Fruit fly (Drosophila melanogaster) whole organism: Measurements from ENCODE around the gene Gdi.

ENCODE experiments used
- CG8478 ChIP-seq: fragments of >200 bp; optimal IDR thresholded peaks from 2 replicates; lab custom pipeline; 2018; ENCODE audit warnings: inconsistent platforms
- Dll ChIP-seq: fragments of >200 bp; optimal IDR thresholded peaks from 2 replicates; lab custom pipeline; 2017
- EcR ChIP-seq, 2 experiments: fragments of >200 bp; optimal IDR thresholded peaks; 2 replicates each; lab custom pipeline; 2017; ENCODE audit warnings: missing biosample characterization in 2 of 2, missing genetic modification characterization in 2 of 2, missing genetic modification reagents in 2 of 2
- pan ChIP-seq: fragments of >200 bp; optimal IDR thresholded peaks from 2 replicates; lab custom pipeline; 2017
- psq ChIP-seq: fragments of >200 bp; optimal IDR thresholded peaks from 2 replicates; lab custom pipeline; 2017
- usp ChIP-seq: fragments of >200 bp; optimal IDR thresholded peaks from 2 replicates; lab custom pipeline; 2017; ENCODE audit warnings: missing biosample characterization, missing genetic modification characterization, mixed read lengths

Gene Gdi

dm6 chr2L:9512401-9513198, 17.9 kb upstream of the Gdi start:
- TF ChIP-seq usp (GFP tag; lab: Kevin White, UChicago) (no peak), CG8478 (lab: Kevin White, UChicago) (no peak), Dll (lab: Kevin White, UChicago) (no peak), pan (lab: Kevin White, UChicago) (no peak), psq (lab: Kevin White, UChicago) (no peak), EcR (GFP tag; optimal IDR thresholded peaks at IDR 0.05; lab: Kevin White, UChicago) (no peak)

DNA sequence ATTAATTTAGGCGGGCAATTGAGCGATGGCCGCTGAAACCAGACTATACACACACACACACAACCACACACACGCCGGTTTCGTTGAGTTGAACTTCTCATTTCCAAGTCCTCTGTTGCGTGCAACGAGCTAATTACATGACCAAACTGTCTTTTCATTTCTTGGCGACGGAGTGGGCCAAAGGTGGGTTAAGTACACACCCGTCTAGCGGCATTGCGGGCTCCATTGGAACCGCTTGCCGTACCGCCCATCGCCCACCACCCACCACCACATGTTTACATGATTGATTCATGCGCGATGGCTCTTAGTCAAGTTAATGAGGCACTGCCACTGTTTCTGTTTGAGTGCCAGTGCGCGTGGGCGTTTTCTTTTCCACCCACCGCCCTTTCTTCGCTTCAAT, 15.8 kb upstream of the Gdi start:
- TF ChIP-seq psq (lab: Kevin White, UChicago) = no peak
- no peak for TF ChIP-seq CG8478 (lab: Kevin White, UChicago)
- no peak for TF ChIP-seq Dll (lab: Kevin White, UChicago)
- TF ChIP-seq pan (lab: Kevin White, UChicago) = no peak
- TF ChIP-seq EcR (GFP tag; optimal IDR thresholded peaks at IDR 0.05; lab: Kevin White, UChicago) = no peak
- TF ChIP-seq usp (GFP tag; lab: Kevin White, UChicago) = no peak

DNA sequence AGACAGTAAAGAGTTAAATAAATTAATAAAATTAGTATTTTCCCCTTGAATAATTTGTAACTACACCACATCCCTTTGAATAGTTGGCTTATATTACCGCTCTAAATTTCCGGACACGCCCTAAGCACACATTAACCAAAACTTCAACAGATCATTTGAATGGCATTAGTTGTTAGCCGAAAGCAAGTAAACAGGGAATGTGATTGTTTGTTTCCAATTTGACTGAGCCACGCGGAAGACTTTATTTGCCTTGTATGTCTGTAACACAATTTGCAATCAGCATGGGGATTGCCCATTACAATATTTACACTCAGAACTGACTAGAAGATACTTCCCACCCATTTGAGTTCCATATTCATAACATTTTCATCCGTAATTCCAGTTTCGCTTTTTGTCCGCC, 15.0 kb upstream of the Gdi start:
- TF ChIP-seq CG8478 (lab: Kevin White, UChicago) = no peak
- no peak for TF ChIP-seq psq (lab: Kevin White, UChicago)
- TF ChIP-seq pan (lab: Kevin White, UChicago) = no peak
- no peak for TF ChIP-seq usp (GFP tag; lab: Kevin White, UChicago)
- no peak for TF ChIP-seq EcR (GFP tag; optimal IDR thresholded peaks at IDR 0.05; lab: Kevin White, UChicago)

dm6 chr2L:9508547-9509197, 14.0 kb upstream of the Gdi start:
- TF ChIP-seq EcR (GFP tag; optimal IDR thresholded peaks at IDR 0.05; lab: Kevin White, UChicago) (peak in 1 of 2 experiments; percentile 87), usp (GFP tag; lab: Kevin White, UChicago) (no peak)

DNA sequence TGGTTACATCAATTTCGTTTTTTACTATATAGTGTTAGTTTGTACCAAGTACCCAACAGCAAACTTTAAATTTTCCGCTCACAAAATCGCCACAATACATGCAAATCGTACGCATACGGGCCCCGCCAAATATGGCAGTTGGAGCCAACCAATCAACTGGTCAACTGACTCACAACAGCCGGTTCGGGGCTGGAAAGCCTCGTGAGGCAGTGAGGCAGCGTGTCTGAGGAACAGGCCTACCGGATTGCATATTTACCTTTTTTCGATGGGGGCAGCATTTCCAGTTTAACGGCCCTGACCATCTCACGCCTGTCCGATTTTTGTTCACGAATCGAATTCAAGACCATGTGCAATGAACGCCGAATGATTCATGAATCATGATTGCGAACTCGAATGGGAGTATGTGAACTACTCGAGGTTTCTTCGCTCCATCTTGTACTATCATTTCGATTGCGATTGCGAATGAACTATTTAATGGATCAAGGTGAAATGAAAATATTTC, 11.9 kb upstream of the Gdi start:
- TF ChIP-seq usp (GFP tag; lab: Kevin White, UChicago) (no peak), Dll (lab: Kevin White, UChicago) (no peak), CG8478 (lab: Kevin White, UChicago) (no peak), EcR (GFP tag; optimal IDR thresholded peaks at IDR 0.05; lab: Kevin White, UChicago) (no peak), pan (lab: Kevin White, UChicago) (no peak), psq (lab: Kevin White, UChicago) (no peak)

dm6 chr2L:9505372-9506103, 10.9 kb upstream of the Gdi start:
- TF ChIP-seq CG8478 (lab: Kevin White, UChicago) (no peak), EcR (GFP tag; optimal IDR thresholded peaks at IDR 0.05; lab: Kevin White, UChicago) (no peak), psq (lab: Kevin White, UChicago) (no peak), pan (lab: Kevin White, UChicago) (no peak), usp (GFP tag; lab: Kevin White, UChicago) (no peak), Dll (lab: Kevin White, UChicago) (no peak)

DNA sequence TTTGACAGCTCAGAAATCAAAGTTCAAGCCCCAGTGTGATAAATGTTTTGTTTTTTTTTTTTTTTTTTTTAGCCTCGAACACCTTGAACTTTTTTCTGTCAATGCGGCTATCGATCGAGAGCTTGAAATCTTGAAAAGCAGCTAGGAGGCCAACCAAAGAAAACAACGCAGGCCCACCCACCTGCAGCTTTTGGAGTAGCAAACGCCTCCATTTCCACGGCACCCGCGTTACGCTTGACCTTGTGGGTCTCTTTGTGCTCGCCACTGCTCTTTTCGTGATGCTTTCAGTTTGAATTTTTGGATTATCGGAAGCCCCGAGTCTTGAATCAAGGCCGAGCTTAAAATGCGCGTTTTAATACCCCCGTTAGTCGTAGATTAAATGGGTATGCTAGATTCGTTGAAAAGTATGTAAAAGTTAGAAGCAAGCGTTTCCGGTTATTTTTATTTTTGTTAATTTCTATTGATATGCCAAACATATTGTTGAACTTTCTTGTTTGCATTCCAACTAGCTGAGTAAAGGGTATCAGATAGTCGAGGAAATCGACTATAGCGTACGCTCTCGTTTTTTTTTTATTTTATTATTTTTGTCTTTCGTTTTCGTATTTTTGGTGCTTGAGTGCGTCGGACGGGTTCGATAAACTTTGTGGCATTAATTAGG, 8.2 kb upstream of the Gdi start:
- TF ChIP-seq psq (lab: Kevin White, UChicago) = no peak
- TF ChIP-seq pan (lab: Kevin White, UChicago) = peak; percentile 33

DNA sequence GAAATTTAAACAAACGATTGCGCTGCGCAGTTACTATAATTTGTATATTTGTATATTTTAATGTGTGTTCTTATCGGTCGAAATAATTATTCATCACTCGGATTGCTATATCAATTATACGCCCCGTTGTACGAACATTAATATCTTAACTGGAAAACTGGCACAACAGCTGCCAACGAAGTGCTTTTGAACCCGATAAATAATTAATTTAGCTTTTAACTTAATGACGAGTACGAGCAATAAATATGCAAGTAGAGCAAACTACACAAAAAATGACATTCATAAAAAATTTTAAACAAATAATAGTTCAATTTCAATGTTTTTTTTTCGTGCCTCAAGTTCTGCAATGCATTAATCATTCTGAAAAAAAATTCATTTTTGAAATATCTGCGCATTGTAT, 5.8 kb upstream of the Gdi start:
- TF ChIP-seq CG8478 (lab: Kevin White, UChicago) (no peak), usp (GFP tag; lab: Kevin White, UChicago) (no peak), EcR (GFP tag; optimal IDR thresholded peaks at IDR 0.05; lab: Kevin White, UChicago) (no peak), psq (lab: Kevin White, UChicago) (no peak), Dll (lab: Kevin White, UChicago) (no peak), pan (lab: Kevin White, UChicago) (no peak)

- no peak for TF ChIP-seq Dll (lab: Kevin White, UChicago)
- no peak for TF ChIP-seq psq (lab: Kevin White, UChicago)
- no peak for TF ChIP-seq pan (lab: Kevin White, UChicago)
- no peak for TF ChIP-seq EcR (GFP tag; optimal IDR thresholded peaks at IDR 0.05; lab: Kevin White, UChicago)
- no peak for TF ChIP-seq usp (GFP tag; lab: Kevin White, UChicago)
- no peak for TF ChIP-seq CG8478 (lab: Kevin White, UChicago)
Measured at dm6 chr2L:9498985-9499249, 4.2 kb upstream of the Gdi start.

- TF ChIP-seq usp (GFP tag; lab: Kevin White, UChicago) (no peak), pan (lab: Kevin White, UChicago) (no peak), EcR (GFP tag; optimal IDR thresholded peaks at IDR 0.05; lab: Kevin White, UChicago) (no peak), psq (lab: Kevin White, UChicago) (no peak), Dll (lab: Kevin White, UChicago) (no peak), CG8478 (lab: Kevin White, UChicago) (no peak)
Measured at dm6 chr2L:9498185-9498984, 3.7 kb upstream of the Gdi start.
